Fruit fly (Drosophila melanogaster) whole organism, embryonic: ENCODE data around the gene CG10959.
A peak's percentile ranks its signal among the peaks of the same experiment; 100 is the strongest.

Experiments
- Ada2b ChIP-seq: fragments of 200-800 bp; sonication (Bioruptor generic); IDR thresholded peaks from 2 replicates; pipeline ENCODE4 v1.3.6; 2022; ENCODE audit warnings: missing biosample characterization, missing genetic modification characterization
- CG10654 ChIP-seq: fragments of 200-800 bp; sonication (Bioruptor generic); optimal IDR thresholded peaks from 2 replicates; lab custom pipeline; 2016; ENCODE audit warnings: missing biosample characterization, missing genetic modification characterization
- CG14860 ChIP-seq: fragments of 200-800 bp; sonication (Bioruptor generic); IDR thresholded peaks from 3 replicates; pipeline ENCODE4 v1.3.6; 2022; ENCODE audit warnings: missing biosample characterization, missing genetic modification characterization; ENCODE audit not compliant: partially characterized antibody
- CG15011 ChIP-seq: fragments of 200-800 bp; sonication (Bioruptor generic); optimal IDR thresholded peaks from 3 replicates; lab custom pipeline; 2018; ENCODE audit warnings: missing biosample characterization, mild to moderate bottlenecking, missing genetic modification characterization
- CG1602 ChIP-seq: fragments of 200-800 bp; sonication (Bioruptor generic); optimal IDR thresholded peaks from 3 replicates; lab custom pipeline; 2016; ENCODE audit warnings: missing biosample characterization, missing genetic modification characterization
- CG17829 ChIP-seq: fragments of 200-800 bp; optimal IDR thresholded peaks from 2 replicates; lab custom pipeline; 2019; ENCODE audit warnings: missing biosample characterization, mild to moderate bottlenecking, missing genetic modification characterization, moderate library complexity
- CG2889 ChIP-seq: fragments of 200-800 bp; sonication (Bioruptor generic); IDR thresholded peaks from 3 replicates; pipeline ENCODE4 v1.3.6; 2022; ENCODE audit warnings: missing biosample characterization, missing genetic modification characterization
- CG34376 ChIP-seq: fragments of 200-800 bp; sonication (Bioruptor generic); optimal IDR thresholded peaks from 2 replicates; lab custom pipeline; 2018; ENCODE audit warnings: missing biosample characterization, mild to moderate bottlenecking, missing genetic modification characterization
- CG34422 ChIP-seq: fragments of 200-800 bp; sonication (Bioruptor generic); IDR thresholded peaks from 3 replicates; pipeline ENCODE4 v1.3.6; 2022; ENCODE audit warnings: missing biosample characterization, missing genetic modification characterization
- CG42726 ChIP-seq: fragments of 200-800 bp; sonication (Bioruptor generic); IDR thresholded peaks from 2 replicates; pipeline ENCODE4 v1.3.6; 2022; ENCODE audit warnings: missing biosample characterization, missing genetic modification characterization; ENCODE audit not compliant: partially characterized antibody
- CG5245 ChIP-seq: fragments of 200-800 bp; sonication (Bioruptor generic); optimal IDR thresholded peaks from 3 replicates; lab custom pipeline; 2016; ENCODE audit warnings: missing biosample characterization, missing genetic modification characterization
- CG8944 ChIP-seq: fragments of 200-800 bp; sonication (Bioruptor generic); optimal IDR thresholded peaks from 3 replicates; lab custom pipeline; 2016; ENCODE audit warnings: missing biosample characterization, missing genetic modification characterization
- Chrac-16 ChIP-seq: fragments of 200-800 bp; sonication (Bioruptor generic); optimal IDR thresholded peaks from 3 replicates; lab custom pipeline; 2016; ENCODE audit warnings: missing biosample characterization, missing genetic modification characterization
- ERR ChIP-seq: fragments of 200-800 bp; sonication (Bioruptor generic); optimal IDR thresholded peaks from 2 replicates; lab custom pipeline; 2016; ENCODE audit warnings: missing biosample characterization, missing genetic modification characterization
- Elba2 ChIP-seq: fragments of 200-800 bp; sonication (Bioruptor generic); optimal IDR thresholded peaks from 3 replicates; lab custom pipeline; 2016; ENCODE audit warnings: missing biosample characterization, missing genetic modification characterization
- HLH3B ChIP-seq: fragments of 200-800 bp; sonication (Bioruptor generic); IDR thresholded peaks from 2 replicates; pipeline ENCODE4 v1.3.6; 2022; ENCODE audit warnings: missing biosample characterization, missing genetic modification characterization
- HLH4C ChIP-seq: fragments of 200-800 bp; sonication (Bioruptor generic); IDR thresholded peaks from 3 replicates; pipeline ENCODE4 v1.3.6; 2022; ENCODE audit warnings: missing biosample characterization, missing genetic modification characterization; ENCODE audit not compliant: partially characterized antibody
- HLHmδ ChIP-seq: fragments of 200-800 bp; sonication (Bioruptor generic); optimal IDR thresholded peaks from 2 replicates; lab custom pipeline; 2018; ENCODE audit warnings: missing biosample characterization, mild to moderate bottlenecking, missing genetic modification characterization, moderate library complexity
- HmgD ChIP-seq: fragments of 200-800 bp; sonication (Bioruptor generic); optimal IDR thresholded peaks from 3 replicates; lab custom pipeline; 2016; ENCODE audit warnings: missing biosample characterization, missing genetic modification characterization
- HmgZ ChIP-seq: fragments of 200-800 bp; sonication (Bioruptor generic); optimal IDR thresholded peaks from 2 replicates; lab custom pipeline; 2018; ENCODE audit warnings: missing biosample characterization, mild to moderate bottlenecking, missing genetic modification characterization
- Jarid2 ChIP-seq: fragments of 200-800 bp; sonication (Bioruptor generic); optimal IDR thresholded peaks from 3 replicates; lab custom pipeline; 2017; ENCODE audit warnings: mild to moderate bottlenecking, missing biosample characterization, missing genetic modification reagents, missing genetic modification characterization
- Nf-YC ChIP-seq: fragments of 200-800 bp; optimal IDR thresholded peaks from 3 replicates; lab custom pipeline; 2019; ENCODE audit warnings: missing biosample characterization, mild to moderate bottlenecking, missing genetic modification characterization, moderate library complexity
- Ptx1 ChIP-seq: fragments of 200-800 bp; sonication (Bioruptor generic); IDR thresholded peaks from 2 replicates; pipeline ENCODE4 v1.3.6; 2022; ENCODE audit warnings: missing biosample characterization, missing genetic modification characterization
- Rfx ChIP-seq: fragments of 200-800 bp; sonication (Bioruptor generic); IDR thresholded peaks from 2 replicates; pipeline ENCODE4 v1.3.6; 2022; ENCODE audit warnings: missing biosample characterization, missing genetic modification characterization
- Vsx1 ChIP-seq: fragments of 200-800 bp; sonication (Bioruptor generic); optimal IDR thresholded peaks from 2 replicates; lab custom pipeline; 2017; ENCODE audit warnings: missing biosample characterization, mild to moderate bottlenecking, missing genetic modification characterization, missing genetic modification reagents
- bbx ChIP-seq: fragments of 200-800 bp; sonication (Bioruptor generic); IDR thresholded peaks from 2 replicates; pipeline ENCODE4 v1.3.6; 2022; ENCODE audit warnings: missing biosample characterization, missing genetic modification characterization; ENCODE audit not compliant: partially characterized antibody
- bowl ChIP-seq: fragments of 200-800 bp; sonication (Bioruptor generic); IDR thresholded peaks from 2 replicates; pipeline ENCODE4 v1.3.6; 2022; ENCODE audit warnings: missing biosample characterization, missing genetic modification characterization
- btn ChIP-seq: fragments of 200-800 bp; sonication (Bioruptor generic); optimal IDR thresholded peaks from 2 replicates; lab custom pipeline; 2016; ENCODE audit warnings: missing biosample characterization, missing genetic modification characterization
- crc ChIP-seq: fragments of 200-800 bp; sonication (Bioruptor generic); optimal IDR thresholded peaks from 2 replicates; lab custom pipeline; 2016; ENCODE audit warnings: missing biosample characterization, missing genetic modification characterization
- disco-r ChIP-seq: fragments of 200-800 bp; sonication (Bioruptor generic); optimal IDR thresholded peaks from 2 replicates; lab custom pipeline; 2016; ENCODE audit warnings: missing biosample characterization, missing genetic modification characterization
- dmrt99B ChIP-seq: fragments of 200-800 bp; sonication (Bioruptor generic); optimal IDR thresholded peaks from 2 replicates; lab custom pipeline; 2018; ENCODE audit warnings: missing biosample characterization, mild to moderate bottlenecking, missing genetic modification characterization, moderate library complexity
- fd102C ChIP-seq: fragments of 200-800 bp; sonication (Bioruptor generic); optimal IDR thresholded peaks from 2 replicates; lab custom pipeline; 2018; ENCODE audit warnings: missing biosample characterization, mild to moderate bottlenecking, missing genetic modification characterization, moderate library complexity
- fu2 ChIP-seq: fragments of 200-800 bp; sonication (Bioruptor generic); optimal IDR thresholded peaks from 2 replicates; lab custom pipeline; 2016; ENCODE audit warnings: missing biosample characterization, missing genetic modification characterization
- hth ChIP-seq: fragments of >200 bp; optimal IDR thresholded peaks from 2 replicates; lab custom pipeline; 2017; ENCODE audit warnings: inconsistent platforms
- jing ChIP-seq: fragments of 200-800 bp; sonication (Bioruptor generic); optimal IDR thresholded peaks from 2 replicates; lab custom pipeline; 2018; ENCODE audit warnings: missing biosample characterization, mild to moderate bottlenecking, missing genetic modification characterization
- jumu ChIP-seq: fragments of 200-800 bp; sonication (Bioruptor generic); optimal IDR thresholded peaks from 3 replicates; lab custom pipeline; 2016; ENCODE audit warnings: missing biosample characterization, missing genetic modification characterization
- lov ChIP-seq, 2 experiments: fragments of 200-800 bp in 1 of 2; fragments of >200 bp in 1 of 2; sonication (Bioruptor generic) in 1 of 2; IDR thresholded peaks in 1 of 2; optimal IDR thresholded peaks in 1 of 2; 2 replicates in 1 of 2; 3 replicates in 1 of 2; pipeline versions ENCODE4 v1.3.6 to Lab custom; 2017 to 2022; ENCODE audit warnings: missing biosample characterization in 1 of 2, missing genetic modification characterization in 1 of 2
- mam ChIP-seq: fragments of 200-800 bp; sonication (Bioruptor generic); optimal IDR thresholded peaks from 3 replicates; lab custom pipeline; 2016; ENCODE audit warnings: missing biosample characterization, missing genetic modification characterization
- nerfin-1 ChIP-seq: fragments of 200-800 bp; sonication (Bioruptor generic); optimal IDR thresholded peaks from 3 replicates; lab custom pipeline; 2019; ENCODE audit warnings: missing biosample characterization, mild to moderate bottlenecking, missing genetic modification characterization, moderate library complexity
- oc ChIP-seq: fragments of 200-800 bp; sonication (Bioruptor generic); optimal IDR thresholded peaks from 2 replicates; lab custom pipeline; 2018; ENCODE audit warnings: missing biosample characterization, mild to moderate bottlenecking, missing genetic modification characterization, moderate library complexity
- pfk ChIP-seq: fragments of 200-800 bp; sonication (Bioruptor generic); optimal IDR thresholded peaks from 2 replicates; lab custom pipeline; 2018; ENCODE audit warnings: missing biosample characterization, mild to moderate bottlenecking, missing genetic modification characterization, moderate library complexity
- pho ChIP-seq: fragments of 200-800 bp; sonication (Bioruptor generic); optimal IDR thresholded peaks from 2 replicates; lab custom pipeline; 2016; ENCODE audit warnings: missing biosample characterization, missing genetic modification characterization
- ro ChIP-seq: fragments of 200-800 bp; sonication (Bioruptor generic); IDR thresholded peaks from 2 replicates; pipeline ENCODE4 v1.3.6; 2022; ENCODE audit warnings: missing biosample characterization, missing genetic modification characterization
- seq ChIP-seq: fragments of 200-800 bp; sonication (Bioruptor generic); IDR thresholded peaks from 2 replicates; pipeline ENCODE4 v1.3.6; 2022; ENCODE audit warnings: missing biosample characterization, missing genetic modification characterization
- ssp ChIP-seq: fragments of 200-800 bp; sonication (Bioruptor generic); IDR thresholded peaks from 2 replicates; pipeline ENCODE4 v1.3.6; 2022; ENCODE audit warnings: missing biosample characterization, missing genetic modification characterization
- tll ChIP-seq, 2 experiments: fragments of 200-800 bp in 1 of 2; fragments of >200 bp in 1 of 2; sonication (Bioruptor generic) in 1 of 2; optimal IDR thresholded peaks; 2 replicates each; lab custom pipeline; 2017 to 2019; ENCODE audit warnings: missing biosample characterization in 2 of 2, missing genetic modification characterization in 2 of 2, mild to moderate bottlenecking in 1 of 2, moderate library complexity in 1 of 2
- toy ChIP-seq: fragments of 200-800 bp; sonication (Bioruptor generic); IDR thresholded peaks from 2 replicates; pipeline ENCODE4 v1.3.6; 2022; ENCODE audit warnings: missing biosample characterization, missing genetic modification characterization
- zen ChIP-seq: fragments of 200-800 bp; sonication (Bioruptor generic); optimal IDR thresholded peaks from 3 replicates; lab custom pipeline; 2018; ENCODE audit warnings: missing biosample characterization, mild to moderate bottlenecking, missing genetic modification characterization, moderate library complexity
- zf30C ChIP-seq: fragments of 200-800 bp; sonication (Bioruptor generic); optimal IDR thresholded peaks from 3 replicates; lab custom pipeline; 2018; ENCODE audit warnings: missing biosample characterization, mild to moderate bottlenecking, missing genetic modification characterization
- zfh1 ChIP-seq: fragments of 200-800 bp; sonication (Bioruptor generic); IDR thresholded peaks from 3 replicates; pipeline ENCODE4 v1.3.6; 2022; ENCODE audit warnings: missing biosample characterization, missing genetic modification characterization

Gene CG10959

dm6 chrX:8131693-8132313, 16.8 kb upstream of the CG10959 start, which contains the start of gene CG10958 (continued):
- TF ChIP-seq btn (GFP tag; lab: Kevin White, UChicago), result no peak
- TF ChIP-seq CG10654, result peak; percentile 54
- peak; percentile 47 for TF ChIP-seq CG1602 (GFP tag; lab: Kevin White, UChicago)
- peak; percentile 53 for TF ChIP-seq mam
- TF ChIP-seq HmgD (GFP tag; lab: Kevin White, UChicago), result no peak
- TF ChIP-seq fu2 (GFP tag; lab: Kevin White, UChicago), result no peak
- peak in 1 of 2 experiments; percentile 3 for TF ChIP-seq tll (GFP tag; optimal IDR thresholded peaks at IDR 0.05; lab: Kevin White, UChicago)
- peak; percentile 59 for TF ChIP-seq CG17829
- TF ChIP-seq HLH3B (GFP tag; lab: Robert Waterston, UW), result 0 out of 2 replicates have a peak, but pooled peaks have one; percentile 22
- no peak for TF ChIP-seq Jarid2 (GFP tag; lab: Kevin White, UChicago)
- peak; percentile 39 for TF ChIP-seq HmgZ (tag; lab: Kevin White, UChicago)
- TF ChIP-seq Ada2b (GFP tag; lab: Robert Waterston, UW), result peak; percentile 47
- peak; percentile 33 for TF ChIP-seq CG34376 (GFP tag; lab: Kevin White, UChicago)
- peak; percentile 42; the same call in 1 of the 3 replicates for TF ChIP-seq CG34422 (GFP tag; lab: Robert Waterston, UW)
- no peak for TF ChIP-seq ro (GFP tag; lab: Robert Waterston, UW)
- no peak for TF ChIP-seq toy (GFP tag; lab: Robert Waterston, UW)
- peak; percentile 56 for TF ChIP-seq Chrac-16 (GFP tag; lab: Kevin White, UChicago)
- peak; percentile 73 for TF ChIP-seq Ptx1
- no peak for TF ChIP-seq CG2889 (GFP tag; lab: Robert Waterston, UW)
- no peak; the same call in 1 of the 2 replicates for TF ChIP-seq bbx (GFP tag; lab: Robert Waterston, UW)
- TF ChIP-seq ERR (GFP tag; lab: Kevin White, UChicago), result no peak
- no peak for TF ChIP-seq zf30C (GFP tag; lab: Kevin White, UChicago)
- no peak for TF ChIP-seq CG14860 (GFP tag; lab: Robert Waterston, UW)
- no peak for TF ChIP-seq hth (lab: Kevin White, UChicago)
- TF ChIP-seq zen (tag; lab: Kevin White, UChicago), result no peak
- TF ChIP-seq bowl (GFP tag; lab: Robert Waterston, UW), result no peak
- no peak for TF ChIP-seq lov (optimal IDR thresholded peaks at IDR 0.05; lab: Kevin White, UChicago)
- no peak for TF ChIP-seq lov (GFP tag; IDR thresholded peaks at IDR 0.05; lab: Robert Waterston, UW)
- peak; percentile 49 for TF ChIP-seq pho (GFP tag; lab: Kevin White, UChicago)
- TF ChIP-seq Rfx, result peak; percentile 66
- TF ChIP-seq ssp (GFP tag; lab: Robert Waterston, UW), result peak; percentile 38; the same call in 1 of the 2 replicates
- TF ChIP-seq Vsx1 (GFP tag; lab: Kevin White, UChicago), result peak; percentile 10
- TF ChIP-seq CG15011, result no peak
- no peak for TF ChIP-seq disco-r (GFP tag; lab: Kevin White, UChicago)
- no peak for TF ChIP-seq HLH4C (GFP tag; lab: Robert Waterston, UW)
- TF ChIP-seq pfk (GFP tag; lab: Kevin White, UChicago), result no peak
- TF ChIP-seq dmrt99B (tag; lab: Kevin White, UChicago), result no peak
- TF ChIP-seq seq, result 0 out of 2 replicates have a peak, but pooled peaks have one; percentile 31
- peak; percentile 58 for TF ChIP-seq CG5245
- no peak for TF ChIP-seq CG42726
- peak; percentile 35 for TF ChIP-seq Nf-YC
- no peak for TF ChIP-seq crc (GFP tag; lab: Kevin White, UChicago)
- TF ChIP-seq nerfin-1 (tag; lab: Kevin White, UChicago), result peak; percentile 1
- TF ChIP-seq oc (tag; lab: Kevin White, UChicago), result no peak
- TF ChIP-seq fd102C, result no peak
- peak; percentile 66; the same call in 2 of the 3 replicates for TF ChIP-seq zfh1
- no peak for TF ChIP-seq HLHmδ (GFP tag; lab: Kevin White, UChicago)
- TF ChIP-seq jumu (GFP tag; lab: Kevin White, UChicago), result no peak
- no peak for TF ChIP-seq Elba2 (GFP tag; lab: Kevin White, UChicago)
- no peak for TF ChIP-seq CG8944 (GFP tag; lab: Kevin White, UChicago)
- TF ChIP-seq jing (GFP tag; lab: Kevin White, UChicago), result no peak
